Fruit fly (Drosophila melanogaster) whole organism, embryonic: ENCODE data around the gene Sfp23F.

Experiments
- Adf1 ChIP-seq: fragments of 200-800 bp; sonication (Bioruptor generic); IDR thresholded peaks from 2 replicates; pipeline ENCODE4 v1.3.6; 2022; ENCODE audit warnings: missing biosample characterization, missing genetic modification characterization
- Atf6 ChIP-seq: fragments of 200-800 bp; sonication (Bioruptor generic); IDR thresholded peaks from 2 replicates; pipeline ENCODE4 v1.3.6; 2022; ENCODE audit warnings: missing biosample characterization, missing genetic modification characterization
- CG10543 ChIP-seq: fragments of 200-800 bp; sonication (Bioruptor generic); optimal IDR thresholded peaks from 3 replicates; lab custom pipeline; 2017; ENCODE audit warnings: missing biosample characterization, mild to moderate bottlenecking, missing genetic modification characterization, moderate library complexity
- CG11456 ChIP-seq: fragments of 200-800 bp; sonication (Bioruptor generic); IDR thresholded peaks from 3 replicates; pipeline ENCODE4 v1.3.6; 2022; ENCODE audit warnings: missing biosample characterization, missing genetic modification characterization
- CG13775 ChIP-seq: fragments of 200-800 bp; sonication (Bioruptor generic); optimal IDR thresholded peaks from 3 replicates; lab custom pipeline; 2017; ENCODE audit warnings: missing biosample characterization, mild to moderate bottlenecking, missing genetic modification characterization
- CG14441 ChIP-seq: fragments of 200-800 bp; sonication (Bioruptor generic); IDR thresholded peaks from 2 replicates; pipeline ENCODE4 v1.3.6; 2022; ENCODE audit warnings: missing biosample characterization, missing genetic modification characterization
- CG15514 ChIP-seq: fragments of 200-800 bp; sonication (Bioruptor generic); optimal IDR thresholded peaks from 3 replicates; lab custom pipeline; 2017; ENCODE audit warnings: missing biosample characterization, missing genetic modification characterization, mild to moderate bottlenecking, moderate library complexity, missing genetic modification reagents
- CG18011 ChIP-seq: fragments of 200-800 bp; sonication (Bioruptor generic); optimal IDR thresholded peaks from 2 replicates; lab custom pipeline; 2017; ENCODE audit warnings: missing biosample characterization, missing genetic modification characterization, mild to moderate bottlenecking, moderate library complexity, missing genotype
- CG18599 ChIP-seq: fragments of 200-800 bp; sonication (Bioruptor generic); optimal IDR thresholded peaks from 3 replicates; lab custom pipeline; 2017; ENCODE audit warnings: missing biosample characterization, missing genetic modification characterization, mild to moderate bottlenecking, moderate library complexity, missing genetic modification reagents
- CG30431 ChIP-seq: fragments of 200-800 bp; sonication (Bioruptor generic); optimal IDR thresholded peaks from 2 replicates; lab custom pipeline; 2017; ENCODE audit warnings: missing biosample characterization, missing genetic modification characterization
- CG3281 ChIP-seq: fragments of 200-800 bp; sonication (Bioruptor generic); optimal IDR thresholded peaks from 3 replicates; lab custom pipeline; 2017; ENCODE audit warnings: missing biosample characterization, mild to moderate bottlenecking, missing genetic modification characterization
- CG34376 ChIP-seq: fragments of 200-800 bp; sonication (Bioruptor generic); optimal IDR thresholded peaks from 2 replicates; lab custom pipeline; 2018; ENCODE audit warnings: missing biosample characterization, mild to moderate bottlenecking, missing genetic modification characterization
- CG34422 ChIP-seq: fragments of 200-800 bp; sonication (Bioruptor generic); IDR thresholded peaks from 3 replicates; pipeline ENCODE4 v1.3.6; 2022; ENCODE audit warnings: missing biosample characterization, missing genetic modification characterization
- CG3726 ChIP-seq: fragments of 200-800 bp; sonication (Bioruptor generic); IDR thresholded peaks from 3 replicates; pipeline ENCODE4, ENCODE4 v1.3.6; 2022; ENCODE audit warnings: missing biosample characterization, missing genetic modification characterization
- CG5180 ChIP-seq: fragments of 200-800 bp; sonication (Bioruptor generic); optimal IDR thresholded peaks from 3 replicates; lab custom pipeline; 2017; ENCODE audit warnings: missing biosample characterization, missing genetic modification characterization, mild to moderate bottlenecking, moderate library complexity, missing genetic modification reagents
- CG6765 ChIP-seq: fragments of 200-800 bp; sonication (Bioruptor generic); optimal IDR thresholded peaks from 3 replicates; lab custom pipeline; 2017; ENCODE audit warnings: missing biosample characterization, mild to moderate bottlenecking, missing genetic modification characterization
- CG6791 ChIP-seq: fragments of 200-800 bp; sonication (Bioruptor generic); IDR thresholded peaks from 3 replicates; pipeline ENCODE4 v1.3.6; 2022; ENCODE audit warnings: missing biosample characterization, missing genetic modification characterization; ENCODE audit not compliant: partially characterized antibody
- CG6854 ChIP-seq: fragments of 200-800 bp; sonication (Bioruptor generic); optimal IDR thresholded peaks from 3 replicates; lab custom pipeline; 2017; ENCODE audit warnings: missing biosample characterization, mild to moderate bottlenecking, missing genetic modification characterization
- Elba2 ChIP-seq: fragments of 200-800 bp; sonication (Bioruptor generic); optimal IDR thresholded peaks from 3 replicates; lab custom pipeline; 2016; ENCODE audit warnings: missing biosample characterization, missing genetic modification characterization
- Fer1 ChIP-seq: fragments of 200-800 bp; sonication (Bioruptor generic); optimal IDR thresholded peaks from 2 replicates; lab custom pipeline; 2017; ENCODE audit warnings: missing biosample characterization, mild to moderate bottlenecking, missing genetic modification characterization
- Hey ChIP-seq: fragments of 200-800 bp; sonication (Bioruptor generic); optimal IDR thresholded peaks from 3 replicates; lab custom pipeline; 2018; ENCODE audit warnings: missing biosample characterization, mild to moderate bottlenecking, missing genetic modification characterization
- Hr78 ChIP-seq, 2 experiments: fragments of 200-800 bp in 1 of 2; fragments of >200 bp in 1 of 2; sonication (Bioruptor generic) in 1 of 2; optimal IDR thresholded peaks; 2 replicates each; lab custom pipeline; 2017 to 2019; ENCODE audit warnings: missing biosample characterization in 2 of 2, missing genetic modification characterization in 2 of 2, mild to moderate bottlenecking in 1 of 2, moderate library complexity in 1 of 2
- Med ChIP-seq: fragments of 200-800 bp; sonication (Bioruptor generic); peaks from one replicate; lab custom pipeline; 2016; ENCODE audit warnings: missing biosample characterization, missing genetic modification characterization, mild to moderate bottlenecking, inconsistent platforms, moderate library complexity
- Mrtf ChIP-seq: fragments of 200-800 bp; sonication (Bioruptor generic); IDR thresholded peaks from 3 replicates; pipeline ENCODE4 v1.3.6; 2022; ENCODE audit warnings: missing biosample characterization, missing genetic modification characterization
- Opbp ChIP-seq: fragments of 200-800 bp; sonication (Bioruptor generic); IDR thresholded peaks from 3 replicates; pipeline ENCODE4 v1.3.6; 2022; ENCODE audit warnings: missing biosample characterization, missing genetic modification characterization; ENCODE audit not compliant: partially characterized antibody
- Optix ChIP-seq: fragments of 200-800 bp; sonication (Bioruptor generic); IDR thresholded peaks from 3 replicates; pipeline ENCODE4 v1.3.6; 2022; ENCODE audit warnings: missing biosample characterization, missing genetic modification characterization
- PHDP ChIP-seq: fragments of 200-800 bp; sonication (Bioruptor generic); optimal IDR thresholded peaks from 3 replicates; lab custom pipeline; 2018; ENCODE audit warnings: missing biosample characterization, mild to moderate bottlenecking, missing genetic modification characterization, moderate library complexity
- Sry-β ChIP-seq: fragments of 200-800 bp; sonication (Bioruptor generic); optimal IDR thresholded peaks from 2 replicates; lab custom pipeline; 2018; ENCODE audit warnings: missing biosample characterization, mild to moderate bottlenecking, missing genetic modification characterization, moderate library complexity
- Vsx1 ChIP-seq: fragments of 200-800 bp; sonication (Bioruptor generic); optimal IDR thresholded peaks from 2 replicates; lab custom pipeline; 2017; ENCODE audit warnings: missing biosample characterization, mild to moderate bottlenecking, missing genetic modification characterization, missing genetic modification reagents
- bowl ChIP-seq: fragments of 200-800 bp; sonication (Bioruptor generic); IDR thresholded peaks from 2 replicates; pipeline ENCODE4 v1.3.6; 2022; ENCODE audit warnings: missing biosample characterization, missing genetic modification characterization
- chinmo ChIP-seq: fragments of 200-800 bp; sonication (Bioruptor generic); IDR thresholded peaks from 4 replicates; pipeline ENCODE4 v1.3.6; 2022; ENCODE audit warnings: missing biosample characterization, missing genetic modification characterization; ENCODE audit not compliant: partially characterized antibody
- cwo ChIP-seq: fragments of 200-800 bp; sonication (Bioruptor generic); optimal IDR thresholded peaks from 3 replicates; lab custom pipeline; 2017; ENCODE audit warnings: missing biosample characterization, missing genetic modification characterization, mild to moderate bottlenecking, moderate library complexity, missing genetic modification reagents
- exex ChIP-seq: fragments of 200-800 bp; sonication (Bioruptor generic); optimal IDR thresholded peaks from 4 replicates; lab custom pipeline; 2018; ENCODE audit warnings: missing biosample characterization, mild to moderate bottlenecking, missing genetic modification characterization, moderate library complexity
- grn ChIP-seq: fragments of 200-800 bp; sonication (Bioruptor generic); optimal IDR thresholded peaks from 3 replicates; lab custom pipeline; 2017; ENCODE audit warnings: missing biosample characterization, missing genetic modification characterization
- ham ChIP-seq: fragments of 200-800 bp; sonication (Bioruptor generic); IDR thresholded peaks from 2 replicates; pipeline ENCODE4 v1.3.6; 2022; ENCODE audit warnings: missing biosample characterization, missing genetic modification characterization
- ind ChIP-seq: fragments of 200-800 bp; sonication (Bioruptor generic); optimal IDR thresholded peaks from 3 replicates; lab custom pipeline; 2016; ENCODE audit warnings: missing biosample characterization, missing genetic modification characterization
- mirr ChIP-seq: fragments of 200-800 bp; sonication (Bioruptor generic); optimal IDR thresholded peaks from 3 replicates; lab custom pipeline; 2018; ENCODE audit warnings: missing biosample characterization, mild to moderate bottlenecking, missing genetic modification characterization
- rib ChIP-seq: fragments of 200-800 bp; sonication (Bioruptor generic); IDR thresholded peaks from 2 replicates; pipeline ENCODE4 v1.3.6; 2022; ENCODE audit warnings: missing biosample characterization, missing genetic modification characterization
- ro ChIP-seq: fragments of 200-800 bp; sonication (Bioruptor generic); IDR thresholded peaks from 2 replicates; pipeline ENCODE4 v1.3.6; 2022; ENCODE audit warnings: missing biosample characterization, missing genetic modification characterization
- unc-4 ChIP-seq: fragments of 200-800 bp; sonication (Bioruptor generic); IDR thresholded peaks from 2 replicates; pipeline ENCODE4 v1.3.6; 2022; ENCODE audit warnings: missing biosample characterization, missing genetic modification characterization; ENCODE audit not compliant: partially characterized antibody
- zfh1 ChIP-seq: fragments of 200-800 bp; sonication (Bioruptor generic); IDR thresholded peaks from 3 replicates; pipeline ENCODE4 v1.3.6; 2022; ENCODE audit warnings: missing biosample characterization, missing genetic modification characterization

The Sfp23F gene

dm6 chr2L:3366043-3366679 lies 21.4 kb downstream of the Sfp23F start (continued):
- TF ChIP-seq Optix (GFP tag; lab: Robert Waterston, UW) (no peak), PHDP (no peak), ind (GFP tag; lab: Kevin White, UChicago) (no peak), Atf6 (GFP tag; lab: Robert Waterston, UW) (no peak), CG6765 (GFP tag; lab: Kevin White, UChicago) (peak; percentile 9), CG34376 (GFP tag; lab: Kevin White, UChicago) (peak; percentile 86), zfh1 (GFP tag; lab: Robert Waterston, UW) (no peak), Fer1 (peak; percentile 20), Med (GFP tag; lab: Kevin White, UChicago) (peak; percentile 73), CG34422 (GFP tag; lab: Robert Waterston, UW) (no peak), bowl (GFP tag; lab: Robert Waterston, UW) (no peak), ro (GFP tag; lab: Robert Waterston, UW) (no peak), Vsx1 (GFP tag; lab: Kevin White, UChicago) (peak; percentile 43), ham (GFP tag; lab: Robert Waterston, UW) (no peak), CG5180 (peak; percentile 28), cwo (GFP tag; lab: Kevin White, UChicago) (peak; percentile 61), CG18599 (peak; percentile 31), CG15514 (GFP tag; lab: Kevin White, UChicago) (peak; percentile 26), chinmo (GFP tag; lab: Robert Waterston, UW) (peak; percentile 78; the same call in 1 of the 4 replicates), CG3726 (GFP tag; lab: Robert Waterston, UW) (no peak), grn (peak; percentile 99), CG6791 (GFP tag; lab: Robert Waterston, UW) (no peak), rib (GFP tag; lab: Robert Waterston, UW) (peak; percentile 64; the same call in 1 of the 2 replicates), CG18011 (GFP tag; lab: Kevin White, UChicago) (no peak), exex (tag; lab: Kevin White, UChicago) (peak; percentile 98), Mrtf (no peak), Sry-β (GFP tag; lab: Kevin White, UChicago) (no peak), mirr (GFP tag; lab: Kevin White, UChicago) (peak; percentile 86), Opbp (GFP tag; lab: Robert Waterston, UW) (no peak), Adf1 (peak; percentile 21; the same call in 1 of the 2 replicates), CG10543 (peak; percentile 38), CG30431 (GFP tag; lab: Kevin White, UChicago) (no peak), CG3281 (GFP tag; lab: Kevin White, UChicago) (peak; percentile 11), Elba2 (no peak), CG11456 (GFP tag; lab: Robert Waterston, UW) (no peak), CG6854 (GFP tag; lab: Kevin White, UChicago) (no peak), unc-4 (GFP tag; lab: Robert Waterston, UW) (no peak), CG14441 (no peak), CG13775 (no peak), Hr78 (GFP tag; optimal IDR thresholded peaks at IDR 0.05; lab: Kevin White, UChicago) (peak in 1 of 2 experiments; percentile 69), Hey (tag; lab: Kevin White, UChicago) (peak; percentile 89)
- TF ChIP-seq, all 482 proteins: peak for 24
